Worm (Caenorhabditis elegans) whole organism, L4 larva: Measurements from ENCODE around the gene F58D2.5.

Experiments
- F37D6.2 ChIP-seq: sonication (generic microtip); optimal IDR thresholded peaks from 2 replicates; lab custom pipeline; 2016; ENCODE audit warnings: mild to moderate bottlenecking, missing genetic modification characterization, missing compliant biosample characterization
- F44E2.7 ChIP-seq: fragments of 200-800 bp; sonication (Bioruptor generic); IDR thresholded peaks from 2 replicates; pipeline ENCODE4 v2.1.2; 2022; ENCODE audit warnings: missing genetic modification characterization, missing compliant biosample characterization
- Y5F2A.4 ChIP-seq: fragments of 200-800 bp; sonication (Bioruptor generic); optimal IDR thresholded peaks from 2 replicates; lab custom pipeline; 2018; ENCODE audit warnings: mild to moderate bottlenecking, missing genetic modification characterization, missing compliant biosample characterization
- ZK337.2 ChIP-seq: fragments of 200-800 bp; sonication (Bioruptor generic); IDR thresholded peaks from 2 replicates; pipeline ENCODE4 v1.3.6; 2022; ENCODE audit warnings: missing genetic modification reagents, missing genetic modification characterization, missing compliant biosample characterization
- ZK546.5 ChIP-seq, 2 experiments: sonication (generic microtip); optimal IDR thresholded peaks; 2 replicates each; lab custom pipeline; 2017; ENCODE audit warnings: missing biosample characterization in 2 of 2, missing genetic modification characterization in 2 of 2
- aha-1 ChIP-seq: fragments of 150-350 bp; peaks from one replicate; lab custom pipeline; 2014; ENCODE audit warnings: missing biosample characterization, missing genetic modification characterization
- ama-1 ChIP-seq: fragments of 150-350 bp; optimal IDR thresholded peaks from 2 replicates; lab custom pipeline; 2014; ENCODE audit warnings: inconsistent platforms, mixed read lengths
- arid-1 ChIP-seq: fragments of 200-800 bp; sonication (Bioruptor generic); conservative IDR thresholded peaks from 2 replicates; pipeline ENCODE4 v1.3.6; 2022; ENCODE audit warnings: missing genetic modification reagents, missing genetic modification characterization, missing compliant biosample characterization
- attf-4 ChIP-seq: sonication (generic microtip); optimal IDR thresholded peaks from 3 replicates; lab custom pipeline; 2017; ENCODE audit warnings: missing biosample characterization, missing genetic modification characterization
- ceh-20 ChIP-seq: fragments of 200-800 bp; sonication (Bioruptor generic); IDR thresholded peaks from 2 replicates; pipeline ENCODE4 v1.3.6; 2022; ENCODE audit warnings: missing genetic modification reagents, missing genetic modification characterization, missing compliant biosample characterization
- ceh-32 ChIP-seq: sonication (generic microtip); optimal IDR thresholded peaks from 2 replicates; lab custom pipeline; 2016; ENCODE audit warnings: mild to moderate bottlenecking, missing genetic modification characterization, missing compliant biosample characterization; ENCODE audit not compliant: poor library complexity
- daf-12 ChIP-seq: fragments of 150-350 bp; optimal IDR thresholded peaks from 2 replicates; lab custom pipeline; 2014; ENCODE audit warnings: missing biosample characterization, missing genetic modification reagents, missing genetic modification characterization
- daf-16 ChIP-seq, 3 experiments: sonication (generic microtip); optimal IDR thresholded peaks; 2 replicates each; lab custom pipeline; 2016 to 2017; ENCODE audit warnings: missing genetic modification characterization in 3 of 3, missing genetic modification reagents in 3 of 3, mild to moderate bottlenecking in 2 of 3, missing compliant biosample characterization in 2 of 3, missing biosample characterization in 1 of 3, moderate library complexity in 1 of 3
- daf-8 ChIP-seq: fragments of 200-800 bp; sonication (Bioruptor generic); IDR thresholded peaks from 2 replicates; pipeline ENCODE4 v1.3.6; 2022; ENCODE audit warnings: missing genetic modification characterization, missing compliant biosample characterization
- dmd-6 ChIP-seq: fragments of 200-800 bp; sonication (Bioruptor generic); IDR thresholded peaks from 2 replicates; pipeline ENCODE4 v1.3.6; 2022; ENCODE audit warnings: missing genetic modification reagents, missing genetic modification characterization, missing compliant biosample characterization
- duxl-1 ChIP-seq: sonication (generic microtip); optimal IDR thresholded peaks from 2 replicates; lab custom pipeline; 2016; ENCODE audit warnings: mild to moderate bottlenecking, missing genetic modification characterization, moderate library complexity, missing compliant biosample characterization; ENCODE audit not compliant: poor library complexity
- fkh-10 ChIP-seq: fragments of 150-350 bp; optimal IDR thresholded peaks from 2 replicates; lab custom pipeline; 2014; ENCODE audit warnings: missing biosample characterization, missing genetic modification reagents, missing genetic modification characterization
- fos-1 ChIP-seq: fragments of 150-350 bp; optimal IDR thresholded peaks from 2 replicates; lab custom pipeline; 2014; ENCODE audit warnings: missing biosample characterization, missing genetic modification characterization
- hif-1 ChIP-seq, 2 experiments: sonication (generic microtip); optimal IDR thresholded peaks; 2 replicates each; lab custom pipeline; 2016 to 2017; ENCODE audit warnings: missing compliant biosample characterization in 2 of 2, missing genetic modification characterization in 2 of 2, missing genetic modification reagents in 2 of 2, missing genotype in 2 of 2, mild to moderate bottlenecking in 1 of 2
- hlh-11 ChIP-seq: fragments of 200-800 bp; sonication (Bioruptor generic); optimal IDR thresholded peaks from 2 replicates; lab custom pipeline; 2018; ENCODE audit warnings: mild to moderate bottlenecking, missing genetic modification characterization, missing compliant biosample characterization
- hlh-30 ChIP-seq: sonication (generic microtip); optimal IDR thresholded peaks from 2 replicates; lab custom pipeline; 2017; ENCODE audit warnings: antibody characterized with exemption, mild to moderate bottlenecking, missing genetic modification characterization, missing compliant biosample characterization; ENCODE audit not compliant: insufficient read depth
- hmg-1.1 ChIP-seq: fragments of 200-800 bp; sonication (Bioruptor generic); IDR thresholded peaks from 2 replicates; pipeline ENCODE4 v1.3.6; 2022; ENCODE audit warnings: missing genetic modification reagents, missing genetic modification characterization, missing compliant biosample characterization
- lin-13 ChIP-seq: fragments of 150-350 bp; optimal IDR thresholded peaks from 2 replicates; lab custom pipeline; 2014; ENCODE audit warnings: missing biosample characterization, missing genetic modification reagents, missing genetic modification characterization
- lin-29 ChIP-seq: fragments of 200-800 bp; sonication (Bioruptor generic); IDR thresholded peaks from 2 replicates; pipeline ENCODE4 v1.3.6; 2022; ENCODE audit warnings: missing genetic modification reagents, missing genetic modification characterization, missing compliant biosample characterization
- lin-39 ChIP-seq: fragments of 150-350 bp; optimal IDR thresholded peaks from 2 replicates; lab custom pipeline; 2014; ENCODE audit warnings: missing biosample characterization, missing genetic modification reagents, missing genetic modification characterization
- mdt-29 ChIP-seq: fragments of 200-800 bp; sonication (Bioruptor generic); IDR thresholded peaks from 2 replicates; pipeline ENCODE4 v1.3.6; 2022; ENCODE audit warnings: missing genetic modification reagents, missing genetic modification characterization, missing compliant biosample characterization
- mes-2 ChIP-seq: sonication (generic microtip); optimal IDR thresholded peaks from 2 replicates; lab custom pipeline; 2016; ENCODE audit warnings: missing genotype, mild to moderate bottlenecking, missing genetic modification characterization, missing compliant biosample characterization; ENCODE audit not compliant: poor library complexity, severe bottlenecking
- mxl-2 ChIP-seq: fragments of 200-800 bp; sonication (Bioruptor generic); conservative IDR thresholded peaks from 2 replicates; pipeline ENCODE4 v1.3.6; 2022; ENCODE audit warnings: missing genetic modification reagents, missing genetic modification characterization, missing compliant biosample characterization
- nhr-10 ChIP-seq: fragments of 150-350 bp; optimal IDR thresholded peaks from 2 replicates; lab custom pipeline; 2014; ENCODE audit warnings: missing biosample characterization, missing genetic modification characterization
- nhr-11 ChIP-seq: fragments of 150-350 bp; optimal IDR thresholded peaks from 2 replicates; lab custom pipeline; 2014; ENCODE audit warnings: missing biosample characterization, missing genetic modification characterization
- nhr-237 ChIP-seq: sonication (generic microtip); optimal IDR thresholded peaks from 2 replicates; lab custom pipeline; 2017; ENCODE audit warnings: missing biosample characterization, missing genetic modification characterization
- nhr-25 ChIP-seq: sonication (generic microtip); optimal IDR thresholded peaks from 2 replicates; lab custom pipeline; 2017; ENCODE audit warnings: missing genetic modification characterization, mild to moderate bottlenecking, missing compliant biosample characterization, antibody characterized with exemption, moderate library complexity, borderline replicate concordance; ENCODE audit not compliant: insufficient read depth
- nhr-41 ChIP-seq: fragments of 200-800 bp; sonication (Bioruptor generic); IDR thresholded peaks from 2 replicates; pipeline ENCODE4 v1.3.6; 2022; ENCODE audit warnings: missing genetic modification reagents, missing genetic modification characterization, missing compliant biosample characterization
- nhr-48 ChIP-seq: sonication (generic microtip); optimal IDR thresholded peaks from 2 replicates; lab custom pipeline; 2016; ENCODE audit warnings: mild to moderate bottlenecking, missing genetic modification characterization, missing compliant biosample characterization
- nhr-76 ChIP-seq: fragments of 150-350 bp; optimal IDR thresholded peaks from 2 replicates; lab custom pipeline; 2014; ENCODE audit warnings: missing biosample characterization, missing genetic modification characterization
- pha-4 ChIP-seq, 2 experiments: fragments of 150-350 bp in 1 of 2; fragments of 200-800 bp in 1 of 2; sonication (Bioruptor generic) in 1 of 2; IDR thresholded peaks in 1 of 2; optimal IDR thresholded peaks in 1 of 2; 2 replicates each; pipeline versions ENCODE4 v1.3.6 to Lab custom; 2014 to 2022; ENCODE audit warnings: missing genetic modification characterization in 2 of 2, missing genetic modification reagents in 2 of 2, missing biosample characterization in 1 of 2, missing compliant biosample characterization in 1 of 2
- php-3 ChIP-seq: fragments of 200-800 bp; sonication (Bioruptor generic); IDR thresholded peaks from 2 replicates; pipeline ENCODE4 v1.3.6; 2022; ENCODE audit warnings: missing genetic modification reagents, missing genetic modification characterization, missing compliant biosample characterization
- saeg-2 ChIP-seq: fragments of 200-800 bp; sonication (Bioruptor generic); IDR thresholded peaks from 2 replicates; pipeline ENCODE4 v1.3.6; 2022; ENCODE audit warnings: missing genetic modification reagents, missing genetic modification characterization, missing compliant biosample characterization
- sdz-12 ChIP-seq: fragments of 200-800 bp; sonication (Bioruptor generic); optimal IDR thresholded peaks from 2 replicates; lab custom pipeline; 2018; ENCODE audit warnings: mild to moderate bottlenecking, missing genetic modification characterization, missing compliant biosample characterization
- set-16 ChIP-seq: fragments of 200-800 bp; sonication (Bioruptor generic); IDR thresholded peaks from 2 replicates; pipeline ENCODE4 v1.3.6; 2022; ENCODE audit warnings: missing genetic modification reagents, missing genetic modification characterization, missing compliant biosample characterization
- skn-1 ChIP-seq: fragments of 150-350 bp; optimal IDR thresholded peaks from 2 replicates; lab custom pipeline; 2014; ENCODE audit warnings: missing biosample characterization, missing genetic modification characterization
- snpc-4 ChIP-seq: fragments of 150-350 bp; optimal IDR thresholded peaks from 2 replicates; lab custom pipeline; 2014; ENCODE audit warnings: missing biosample characterization, missing genetic modification characterization
- tag-97 ChIP-seq: fragments of 200-800 bp; sonication (Bioruptor generic); IDR thresholded peaks from 2 replicates; pipeline ENCODE4 v1.3.6; 2022; ENCODE audit warnings: missing genetic modification characterization, missing compliant biosample characterization
- unc-39 ChIP-seq: sonication (generic microtip); optimal IDR thresholded peaks from 2 replicates; lab custom pipeline; 2017; ENCODE audit warnings: missing biosample characterization, missing genetic modification characterization
- vab-7 ChIP-seq: fragments of 200-800 bp; sonication (Bioruptor generic); IDR thresholded peaks from 2 replicates; pipeline ENCODE4 v1.3.6; 2022; ENCODE audit warnings: missing genetic modification reagents, missing genetic modification characterization, missing compliant biosample characterization
- zag-1 ChIP-seq: fragments of 150-350 bp; optimal IDR thresholded peaks from 2 replicates; lab custom pipeline; 2014; ENCODE audit warnings: missing biosample characterization, missing genetic modification characterization
- zfp-2 ChIP-seq: sonication (generic microtip); optimal IDR thresholded peaks from 2 replicates; lab custom pipeline; 2016; ENCODE audit warnings: mild to moderate bottlenecking, missing genetic modification characterization, missing compliant biosample characterization
- ztf-7 ChIP-seq: fragments of 150-350 bp; optimal IDR thresholded peaks from 2 replicates; lab custom pipeline; 2014; ENCODE audit warnings: missing biosample characterization, missing genetic modification characterization

The F58D2.5 gene

ce11 chrIV:13240078-13240841, 47.1 kb upstream of the F58D2.5 start, which contains the start of gene rpl-12:
Gene rpl-12 (minus strand): TSS chrIV:13240651.
- peak; percentile 95 for TF ChIP-seq lin-29 (GFP tag; lab: Robert Waterston, UW)
- no peak for TF ChIP-seq ZK337.2 (GFP tag; lab: Robert Waterston, UW)
- TF ChIP-seq zfp-2: peak; percentile 99
- TF ChIP-seq nhr-11 (tag; lab: Kevin White, UChicago): peak; percentile 99
- TF ChIP-seq daf-12 (tag; lab: Kevin White, UChicago): no peak
- TF ChIP-seq vab-7 (GFP tag; lab: Robert Waterston, UW): peak; percentile 97
- TF ChIP-seq dmd-6 (GFP tag; lab: Robert Waterston, UW): peak; percentile 99
- peak; percentile 96 for TF ChIP-seq nhr-25
- peak; percentile 88 for TF ChIP-seq mdt-29 (GFP tag; lab: Robert Waterston, UW)
- TF ChIP-seq daf-16 (GFP tag; optimal IDR thresholded peaks at IDR 0.05; lab: Kevin White, UChicago): peak; percentile 87 to 96
- peak; percentile 97 for TF ChIP-seq daf-16 (tag; optimal IDR thresholded peaks at IDR 0.05; lab: Kevin White, UChicago)
- TF ChIP-seq mes-2: peak; percentile 99
- TF ChIP-seq attf-4 (tag; lab: Kevin White, UChicago): no peak
- peak; percentile 97 for TF ChIP-seq ztf-7 (tag; lab: Kevin White, UChicago)
- TF ChIP-seq fkh-10 (GFP tag; lab: Kevin White, UChicago): peak; percentile 100
- peak; percentile 82 for TF ChIP-seq Y5F2A.4 (GFP tag; lab: Kevin White, UChicago)
- TF ChIP-seq hif-1 (tag; optimal IDR thresholded peaks at IDR 0.05; lab: Kevin White, UChicago): peak; percentile 82 to 95
- TF ChIP-seq snpc-4 (tag; lab: Kevin White, UChicago): peak; percentile 23
- TF ChIP-seq nhr-237 (tag; lab: Kevin White, UChicago): peak; percentile 43
- peak; percentile 97 for TF ChIP-seq hlh-30 (tag; lab: Kevin White, UChicago)
- peak; percentile 58 for TF ChIP-seq zag-1
- TF ChIP-seq hmg-1.1: peak; percentile 98
- TF ChIP-seq saeg-2 (GFP tag; lab: Robert Waterston, UW): peak; percentile 94
- peak; percentile 97 for TF ChIP-seq pha-4 (GFP tag; IDR thresholded peaks at IDR 0.05; lab: Robert Waterston, UW)
- TF ChIP-seq pha-4 (tag; optimal IDR thresholded peaks at IDR 0.05; lab: Kevin White, UChicago): peak; percentile 99
- peak; percentile 46 for TF ChIP-seq sdz-12
- peak; percentile 99 for TF ChIP-seq ceh-20 (GFP tag; lab: Robert Waterston, UW)
- peak; percentile 77 for TF ChIP-seq nhr-10 (tag; lab: Kevin White, UChicago)
- TF ChIP-seq mxl-2 (GFP tag; lab: Robert Waterston, UW): peak; percentile 88
- peak; percentile 93 for TF ChIP-seq duxl-1 (tag; lab: Kevin White, UChicago)
- TF ChIP-seq hlh-11 (tag; lab: Kevin White, UChicago): peak; percentile 98
- TF ChIP-seq php-3 (GFP tag; lab: Robert Waterston, UW): peak; percentile 93
- peak; percentile 89 for TF ChIP-seq skn-1 (tag; lab: Kevin White, UChicago)
- peak; percentile 71 for TF ChIP-seq nhr-41 (GFP tag; lab: Robert Waterston, UW)
- peak; percentile 97 for TF ChIP-seq lin-13 (GFP tag; lab: Kevin White, UChicago)
- TF ChIP-seq daf-8 (GFP tag; lab: Robert Waterston, UW): no peak
- peak; percentile 65 for TF ChIP-seq fos-1 (tag; lab: Kevin White, UChicago)
- peak; percentile 99 for TF ChIP-seq aha-1 (tag; lab: Kevin White, UChicago)
- TF ChIP-seq set-16: peak; percentile 40
- TF ChIP-seq F44E2.7: no peak
- no peak for TF ChIP-seq unc-39 (tag; lab: Kevin White, UChicago)
- TF ChIP-seq nhr-76 (tag; lab: Kevin White, UChicago): peak; percentile 59
- TF ChIP-seq arid-1 (GFP tag; lab: Robert Waterston, UW): peak; percentile 95
- TF ChIP-seq nhr-48 (tag; lab: Kevin White, UChicago): peak; percentile 92
- TF ChIP-seq ceh-32 (tag; lab: Kevin White, UChicago): peak; percentile 68
- TF ChIP-seq tag-97 (GFP tag; lab: Robert Waterston, UW): no peak
- TF ChIP-seq lin-39 (tag; lab: Kevin White, UChicago): peak; percentile 33
- peak; percentile 96 for TF ChIP-seq F37D6.2 (tag; lab: Kevin White, UChicago)
- TF ChIP-seq ZK546.5 (tag; optimal IDR thresholded peaks at IDR 0.05; lab: Kevin White, UChicago): peak in 1 of 2 experiments; percentile 88
- TF ChIP-seq ama-1 (lab: Kevin White, UChicago): peak; percentile 93
